Worm (Caenorhabditis elegans) whole organism, midembryonic: Measurements from ENCODE around the gene cdr-1.

ENCODE experiments used
- T22C8.4 ChIP-seq: fragments of 200-800 bp; sonication (Bioruptor generic); IDR thresholded peaks from 2 replicates; pipeline ENCODE4 v1.3.6; 2022; ENCODE audit warnings: missing genetic modification characterization, missing compliant biosample characterization
- cog-1 ChIP-seq: sonication (generic microtip); optimal IDR thresholded peaks from 2 replicates; lab custom pipeline; 2016; ENCODE audit warnings: missing genetic modification characterization, missing compliant biosample characterization
- flt-1 ChIP-seq: fragments of 200-800 bp; sonication (Bioruptor generic); IDR thresholded peaks from 2 replicates; pipeline ENCODE4 v1.3.6; 2022; ENCODE audit warnings: missing genetic modification characterization, missing compliant biosample characterization
- klf-2 ChIP-seq: fragments of 200-800 bp; sonication (Bioruptor generic); conservative IDR thresholded peaks from 2 replicates; pipeline ENCODE4 v1.3.6; 2022; ENCODE audit warnings: missing genetic modification reagents, missing genetic modification characterization, missing compliant biosample characterization
- med-1 ChIP-seq: sonication (generic microtip); optimal IDR thresholded peaks from 2 replicates; lab custom pipeline; 2017; ENCODE audit warnings: missing genetic modification characterization, mild to moderate bottlenecking, missing compliant biosample characterization, antibody characterized with exemption, missing genetic modification reagents; ENCODE audit not compliant: insufficient read depth
- ztf-23 ChIP-seq: fragments of 200-800 bp; sonication (Bioruptor generic); IDR thresholded peaks from 2 replicates; pipeline ENCODE4 v1.3.6; 2022; ENCODE audit warnings: missing genetic modification reagents, missing genetic modification characterization, missing compliant biosample characterization
- ztf-29 ChIP-seq: fragments of 200-800 bp; sonication (Bioruptor generic); IDR thresholded peaks from 2 replicates; pipeline ENCODE4 v1.3.6; 2022; ENCODE audit warnings: missing genetic modification reagents, missing genetic modification characterization, missing compliant biosample characterization

DNA sequence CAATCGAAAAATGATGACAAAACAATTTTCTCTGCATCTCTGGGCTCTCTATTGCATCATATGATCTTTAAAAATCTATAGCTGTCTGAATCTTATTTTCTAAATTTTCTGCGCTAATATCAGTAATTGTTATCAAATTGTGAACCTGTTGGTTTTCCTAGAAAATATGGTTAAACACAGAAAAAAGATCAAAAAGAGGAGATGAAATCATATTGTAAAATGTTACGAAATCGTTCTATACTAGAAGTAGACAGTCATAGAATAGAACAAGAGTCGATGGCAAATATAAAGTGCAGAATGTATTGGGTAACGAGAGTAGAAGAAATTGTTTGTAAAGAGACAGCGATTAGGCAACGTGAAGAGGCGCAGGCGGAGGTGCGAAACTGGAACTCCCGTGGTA, 40.4 kb upstream of the cdr-1 start:
- TF ChIP-seq cog-1 (tag; lab: Kevin White, UChicago) (no peak), T22C8.4 (no peak), ztf-23 (GFP tag; lab: Robert Waterston, UW) (no peak), klf-2 (GFP tag; lab: Robert Waterston, UW) (no peak), med-1 (no peak), ztf-29 (no peak), flt-1 (GFP tag; lab: Robert Waterston, UW) (no peak)
